Fruit fly (Drosophila melanogaster) S2 (cell line): Measurements from ENCODE around the gene RunxB.

Experiments used
- CG8478 ChIP-seq: fragments of >200 bp; optimal IDR thresholded peaks from 2 replicates; lab custom pipeline; 2018
- CTCF ChIP-seq, 2 experiments: fragments of >200 bp; optimal IDR thresholded peaks; 2 replicates each; lab custom pipeline; 2018

- TF ChIP-seq CG8478, result no peak
- TF ChIP-seq CTCF (optimal IDR thresholded peaks at IDR 0.05; lab: Kevin White, UChicago), result no peak
These were observed 39.3 kb upstream of the RunxB start for dm6 chrX:20498989-20499388.
